Fruit fly (Drosophila melanogaster) whole organism, embryonic: Measurements from ENCODE around the gene HisCl1.

Experiments used
- Aef1 ChIP-seq: fragments of 200-800 bp; sonication (Bioruptor generic); IDR thresholded peaks from 3 replicates; pipeline ENCODE4 v1.3.6; 2022; ENCODE audit warnings: missing biosample characterization, missing genetic modification characterization
- CG10274 ChIP-seq: fragments of 200-800 bp; sonication (Bioruptor generic); optimal IDR thresholded peaks from 3 replicates; lab custom pipeline; 2017; ENCODE audit warnings: missing biosample characterization, mild to moderate bottlenecking, missing genetic modification characterization
- CG10565 ChIP-seq: fragments of 200-800 bp; sonication (Bioruptor generic); optimal IDR thresholded peaks from 3 replicates; lab custom pipeline; 2016; ENCODE audit warnings: missing biosample characterization, mild to moderate bottlenecking, missing genetic modification characterization
- CG11093 ChIP-seq: fragments of 200-800 bp; sonication (Bioruptor generic); IDR thresholded peaks from 3 replicates; pipeline ENCODE4 v1.3.6; 2022; ENCODE audit warnings: missing biosample characterization, missing genetic modification characterization
- CG11695 ChIP-seq: fragments of 200-800 bp; sonication (Bioruptor generic); IDR thresholded peaks from 3 replicates; pipeline ENCODE4 v1.3.6; 2022; ENCODE audit warnings: missing biosample characterization, missing genetic modification characterization
- CG12942 ChIP-seq: fragments of 200-800 bp; sonication (Bioruptor generic); optimal IDR thresholded peaks from 3 replicates; lab custom pipeline; 2016; ENCODE audit warnings: missing biosample characterization, missing genetic modification characterization
- CG15269 ChIP-seq: fragments of 200-800 bp; sonication (Bioruptor generic); optimal IDR thresholded peaks from 2 replicates; lab custom pipeline; 2018; ENCODE audit warnings: missing biosample characterization, mild to moderate bottlenecking, missing genetic modification characterization, moderate library complexity
- CG16813 ChIP-seq: fragments of 200-800 bp; sonication (Bioruptor generic); IDR thresholded peaks from 3 replicates; pipeline ENCODE4 v1.3.6; 2022; ENCODE audit warnings: missing biosample characterization, missing genetic modification characterization; ENCODE audit not compliant: partially characterized antibody
- CG17186 ChIP-seq: fragments of 200-800 bp; sonication (Bioruptor generic); optimal IDR thresholded peaks from 3 replicates; lab custom pipeline; 2017; ENCODE audit warnings: missing biosample characterization, missing genetic modification reagents, missing genetic modification characterization
- CG33557 ChIP-seq: fragments of 200-800 bp; sonication (Bioruptor generic); optimal IDR thresholded peaks from 2 replicates; lab custom pipeline; 2019; ENCODE audit warnings: missing biosample characterization, mild to moderate bottlenecking, missing genetic modification characterization, moderate library complexity
- CG4617 ChIP-seq: fragments of 200-800 bp; sonication (Bioruptor generic); optimal IDR thresholded peaks from 3 replicates; lab custom pipeline; 2016; ENCODE audit warnings: missing biosample characterization, missing genetic modification characterization, borderline replicate concordance
- CG6272 ChIP-seq: fragments of 200-800 bp; sonication (Bioruptor generic); IDR thresholded peaks from 2 replicates; pipeline ENCODE4 v1.3.6; 2022; ENCODE audit warnings: missing biosample characterization, missing genetic modification characterization
- CG6813 ChIP-seq: fragments of 200-800 bp; sonication (Bioruptor generic); optimal IDR thresholded peaks from 2 replicates; lab custom pipeline; 2017; ENCODE audit warnings: missing biosample characterization, missing genetic modification characterization, mild to moderate bottlenecking, moderate library complexity, missing genetic modification reagents
- CG7357 ChIP-seq: fragments of 200-800 bp; sonication (Bioruptor generic); IDR thresholded peaks from 3 replicates; pipeline ENCODE4 v1.3.6; 2022; ENCODE audit warnings: missing biosample characterization, missing genetic modification characterization
- CG7786 ChIP-seq: fragments of 200-800 bp; sonication (Bioruptor generic); optimal IDR thresholded peaks from 2 replicates; lab custom pipeline; 2016; ENCODE audit warnings: missing biosample characterization, missing genetic modification characterization
- CG9609 ChIP-seq: fragments of 200-800 bp; sonication (Bioruptor generic); optimal IDR thresholded peaks from 3 replicates; lab custom pipeline; 2016; ENCODE audit warnings: missing biosample characterization, missing genetic modification characterization
- CrebB ChIP-seq: fragments of 200-800 bp; sonication (Bioruptor generic); optimal IDR thresholded peaks from 3 replicates; lab custom pipeline; 2018; ENCODE audit warnings: missing biosample characterization, mild to moderate bottlenecking, missing genetic modification characterization
- D19B ChIP-seq: fragments of 200-800 bp; sonication (Bioruptor generic); optimal IDR thresholded peaks from 2 replicates; lab custom pipeline; 2017; ENCODE audit warnings: missing biosample characterization, mild to moderate bottlenecking, missing genetic modification characterization
- Eip74EF ChIP-seq, 2 experiments: fragments of 200-800 bp in 1 of 2; fragments of >200 bp in 1 of 2; sonication (Bioruptor generic) in 1 of 2; optimal IDR thresholded peaks; 2 replicates each; lab custom pipeline; 2017 to 2019; ENCODE audit warnings: missing biosample characterization in 2 of 2, missing genetic modification characterization in 2 of 2, mild to moderate bottlenecking in 1 of 2, moderate library complexity in 1 of 2
- Fer2 ChIP-seq: fragments of 200-800 bp; sonication (Bioruptor generic); optimal IDR thresholded peaks from 2 replicates; lab custom pipeline; 2018; ENCODE audit warnings: missing biosample characterization, mild to moderate bottlenecking, missing genetic modification characterization, moderate library complexity
- HHEX ChIP-seq: fragments of 200-800 bp; sonication (Bioruptor generic); optimal IDR thresholded peaks from 3 replicates; lab custom pipeline; 2017; ENCODE audit warnings: missing biosample characterization, mild to moderate bottlenecking, missing genetic modification characterization, missing genetic modification reagents
- HLH4C ChIP-seq: fragments of 200-800 bp; sonication (Bioruptor generic); IDR thresholded peaks from 3 replicates; pipeline ENCODE4 v1.3.6; 2022; ENCODE audit warnings: missing biosample characterization, missing genetic modification characterization; ENCODE audit not compliant: partially characterized antibody
- Lhr ChIP-seq: fragments of 200-800 bp; sonication (Bioruptor generic); optimal IDR thresholded peaks from 3 replicates; lab custom pipeline; 2017; ENCODE audit warnings: mild to moderate bottlenecking, missing biosample characterization, missing genetic modification reagents, missing genetic modification characterization
- MESR4 ChIP-seq: fragments of 200-800 bp; sonication (Bioruptor generic); optimal IDR thresholded peaks from 2 replicates; lab custom pipeline; 2018; ENCODE audit warnings: missing biosample characterization, mild to moderate bottlenecking, missing genetic modification characterization, moderate library complexity
- Sox102F ChIP-seq: fragments of 200-800 bp; sonication (Bioruptor generic); optimal IDR thresholded peaks from 2 replicates; lab custom pipeline; 2018; ENCODE audit warnings: missing biosample characterization, mild to moderate bottlenecking, missing genetic modification characterization, moderate library complexity
- Sry-β ChIP-seq: fragments of 200-800 bp; sonication (Bioruptor generic); optimal IDR thresholded peaks from 2 replicates; lab custom pipeline; 2018; ENCODE audit warnings: missing biosample characterization, mild to moderate bottlenecking, missing genetic modification characterization, moderate library complexity
- Tbp ChIP-seq: fragments of >200 bp; optimal IDR thresholded peaks from 2 replicates; lab custom pipeline; 2018; ENCODE audit warnings: missing biosample characterization, missing genetic modification characterization
- Xbp1 ChIP-seq: fragments of 200-800 bp; sonication (Bioruptor generic); optimal IDR thresholded peaks from 3 replicates; lab custom pipeline; 2016; ENCODE audit warnings: missing biosample characterization, mild to moderate bottlenecking, missing genetic modification characterization
- al ChIP-seq: fragments of 200-800 bp; sonication (Bioruptor generic); IDR thresholded peaks from 2 replicates; pipeline ENCODE4 v1.3.6; 2022; ENCODE audit warnings: missing biosample characterization, missing genetic modification characterization
- ash1 ChIP-seq: fragments of 200-800 bp; sonication (Bioruptor generic); optimal IDR thresholded peaks from 2 replicates; lab custom pipeline; 2018; ENCODE audit warnings: missing biosample characterization, mild to moderate bottlenecking, missing genetic modification characterization
- bigmax ChIP-seq: fragments of 200-800 bp; sonication (Bioruptor generic); optimal IDR thresholded peaks from 2 replicates; lab custom pipeline; 2018; ENCODE audit warnings: missing biosample characterization, mild to moderate bottlenecking, missing genetic modification characterization
- crc ChIP-seq: fragments of 200-800 bp; sonication (Bioruptor generic); optimal IDR thresholded peaks from 2 replicates; lab custom pipeline; 2016; ENCODE audit warnings: missing biosample characterization, missing genetic modification characterization
- disco-r ChIP-seq: fragments of 200-800 bp; sonication (Bioruptor generic); optimal IDR thresholded peaks from 2 replicates; lab custom pipeline; 2016; ENCODE audit warnings: missing biosample characterization, missing genetic modification characterization
- dmrt99B ChIP-seq: fragments of 200-800 bp; sonication (Bioruptor generic); optimal IDR thresholded peaks from 2 replicates; lab custom pipeline; 2018; ENCODE audit warnings: missing biosample characterization, mild to moderate bottlenecking, missing genetic modification characterization, moderate library complexity
- eyg ChIP-seq: fragments of 200-800 bp; sonication (Bioruptor generic); optimal IDR thresholded peaks from 3 replicates; lab custom pipeline; 2016; ENCODE audit warnings: missing biosample characterization, missing genetic modification characterization
- fd64A ChIP-seq: fragments of 200-800 bp; sonication (Bioruptor generic); optimal IDR thresholded peaks from 3 replicates; lab custom pipeline; 2018; ENCODE audit warnings: missing biosample characterization, mild to moderate bottlenecking, missing genetic modification characterization
- gem ChIP-seq: fragments of 200-800 bp; sonication (Bioruptor generic); optimal IDR thresholded peaks from 2 replicates; lab custom pipeline; 2019; ENCODE audit warnings: missing biosample characterization, mild to moderate bottlenecking, missing genetic modification characterization, moderate library complexity
- insv ChIP-seq, 2 experiments: fragments of 200-800 bp; sonication (Bioruptor generic); optimal IDR thresholded peaks; 3 replicates each; lab custom pipeline; 2016 to 2018; ENCODE audit warnings: missing biosample characterization in 2 of 2, missing genetic modification characterization in 2 of 2
- kah ChIP-seq: fragments of 200-800 bp; sonication (Bioruptor generic); optimal IDR thresholded peaks from 2 replicates; lab custom pipeline; 2018; ENCODE audit warnings: missing biosample characterization, mild to moderate bottlenecking, missing genetic modification characterization
- kni ChIP-seq: fragments of 200-800 bp; sonication (Bioruptor generic); optimal IDR thresholded peaks from 3 replicates; lab custom pipeline; 2017; ENCODE audit warnings: mild to moderate bottlenecking, missing biosample characterization, missing genetic modification reagents, missing genetic modification characterization
- lab ChIP-seq: fragments of 200-800 bp; sonication (Bioruptor generic); optimal IDR thresholded peaks from 3 replicates; lab custom pipeline; 2017; ENCODE audit warnings: missing biosample characterization, missing genetic modification characterization, mild to moderate bottlenecking, moderate library complexity, missing genetic modification reagents
- pan ChIP-seq, 4 experiments: fragments of >200 bp in 3 of 4; fragments of 200-800 bp in 1 of 4; sonication (Bioruptor generic) in 1 of 4; optimal IDR thresholded peaks in 3 of 4; IDR thresholded peaks in 1 of 4; 2 replicates each; pipeline versions ENCODE4 v1.3.6 to Lab custom; 2017 to 2022; ENCODE audit warnings: missing biosample characterization in 2 of 4, missing genetic modification characterization in 2 of 4, mixed read lengths in 1 of 4
- salm ChIP-seq: fragments of 200-800 bp; sonication (Bioruptor generic); optimal IDR thresholded peaks from 2 replicates; lab custom pipeline; 2018; ENCODE audit warnings: missing biosample characterization, mild to moderate bottlenecking, missing genetic modification characterization
- so ChIP-seq: fragments of 200-800 bp; sonication (Bioruptor generic); IDR thresholded peaks from 3 replicates; pipeline ENCODE4 v1.3.6; 2022; ENCODE audit warnings: missing biosample characterization, missing genetic modification characterization
- tin ChIP-seq: fragments of 200-800 bp; sonication (Bioruptor generic); optimal IDR thresholded peaks from 3 replicates; lab custom pipeline; 2016; ENCODE audit warnings: missing biosample characterization, missing genetic modification characterization
- twi ChIP-seq: fragments of 200-800 bp; optimal IDR thresholded peaks from 2 replicates; lab custom pipeline; 2019; ENCODE audit warnings: missing biosample characterization, mild to moderate bottlenecking, missing genetic modification characterization, moderate library complexity
- wdn ChIP-seq: fragments of 200-800 bp; sonication (Bioruptor generic); IDR thresholded peaks from 2 replicates; pipeline ENCODE4 v1.3.6; 2022; ENCODE audit warnings: missing biosample characterization, missing genetic modification characterization
- wor ChIP-seq: fragments of 200-800 bp; sonication (Bioruptor generic); IDR thresholded peaks from 2 replicates; pipeline ENCODE4 v1.3.6; 2022; ENCODE audit warnings: missing biosample characterization, missing genetic modification characterization
- z ChIP-seq: fragments of 200-800 bp; sonication (Bioruptor generic); IDR thresholded peaks from 3 replicates; pipeline ENCODE4 v1.3.6; 2022; ENCODE audit warnings: missing biosample characterization, missing genetic modification characterization

The HisCl1 gene

dm6 chr3R:11773999-11774397 lies 13.0 kb upstream of the HisCl1 start (continued):
- TF ChIP-seq kah (GFP tag; lab: Kevin White, UChicago) = no peak
- TF ChIP-seq wor (GFP tag; lab: Robert Waterston, UW) = 0 out of 2 replicates have a peak, but pooled peaks have one; percentile 23
- TF ChIP-seq Xbp1 = peak; percentile 70
- peak; percentile 4 for TF ChIP-seq disco-r (GFP tag; lab: Kevin White, UChicago)
- peak; percentile 18 for TF ChIP-seq D19B (GFP tag; lab: Kevin White, UChicago)
- no peak for TF ChIP-seq CG6272 (GFP tag; lab: Robert Waterston, UW)
- no peak for TF ChIP-seq CG10274 (GFP tag; lab: Kevin White, UChicago)
- no peak for TF ChIP-seq fd64A
- TF ChIP-seq pan (optimal IDR thresholded peaks at IDR 0.05; lab: Kevin White, UChicago) = no peak
- peak in 1 of 2 experiments; percentile 60 for TF ChIP-seq pan (GFP tag; optimal IDR thresholded peaks at IDR 0.05 in 1 of 2, IDR thresholded peaks at IDR 0.05 in 1 of 2)
- peak; percentile 49; the same call in 2 of the 3 replicates for TF ChIP-seq CG11695 (GFP tag; lab: Robert Waterston, UW)
- peak; percentile 59 for TF ChIP-seq tin (GFP tag; lab: Kevin White, UChicago)
- peak in 1 of 2 experiments; percentile 61 for TF ChIP-seq Eip74EF (GFP tag; optimal IDR thresholded peaks at IDR 0.05; lab: Kevin White, UChicago)
- TF ChIP-seq dmrt99B = peak; percentile 86
- peak; percentile 51 for TF ChIP-seq twi (tag; lab: Kevin White, UChicago)
- TF ChIP-seq Sry-β (GFP tag; lab: Kevin White, UChicago) = peak; percentile 17
- TF ChIP-seq CG33557 = peak; percentile 75
- peak; percentile 36 for TF ChIP-seq CG12942
- no peak for TF ChIP-seq z (GFP tag; lab: Robert Waterston, UW)
- no peak for TF ChIP-seq CG17186 (GFP tag; lab: Kevin White, UChicago)
- peak; percentile 45; the same call in 1 of the 3 replicates for TF ChIP-seq Aef1 (GFP tag; lab: Robert Waterston, UW)
- TF ChIP-seq CG7786 (GFP tag; lab: Kevin White, UChicago) = peak; percentile 30
- TF ChIP-seq so = no peak
- no peak for TF ChIP-seq kni (GFP tag; lab: Kevin White, UChicago)
- TF ChIP-seq gem (tag; lab: Kevin White, UChicago) = peak; percentile 92
- TF ChIP-seq eyg (GFP tag; lab: Kevin White, UChicago) = no peak
- no peak; the same call in 1 of the 2 replicates for TF ChIP-seq al
- peak; percentile 22 for TF ChIP-seq CrebB (tag; lab: Kevin White, UChicago)
- no peak for TF ChIP-seq salm
- TF ChIP-seq CG6813 (GFP tag; lab: Kevin White, UChicago) = no peak
- TF ChIP-seq CG4617 (GFP tag; lab: Kevin White, UChicago) = peak; percentile 21
- TF ChIP-seq CG11093 (GFP tag; lab: Robert Waterston, UW) = no peak
- TF ChIP-seq CG9609 (GFP tag; lab: Kevin White, UChicago) = no peak
- no peak for TF ChIP-seq crc
- TF ChIP-seq CG10565 (GFP tag; lab: Kevin White, UChicago) = no peak
- no peak for TF ChIP-seq Lhr
- no peak for TF ChIP-seq wdn (GFP tag; lab: Robert Waterston, UW)
- 0 out of 3 replicates have a peak, but pooled peaks have one; percentile 18 for TF ChIP-seq CG7357 (GFP tag; lab: Robert Waterston, UW)
- TF ChIP-seq lab (GFP tag; lab: Kevin White, UChicago) = peak; percentile 84
- TF ChIP-seq CG16813 = no peak
- TF ChIP-seq HLH4C = no peak
- no peak for TF ChIP-seq ash1
- peak; percentile 80 for TF ChIP-seq CG15269 (tag; lab: Kevin White, UChicago)
- peak in 1 of 2 experiments; percentile 26 for TF ChIP-seq insv (GFP tag; optimal IDR thresholded peaks at IDR 0.05; lab: Kevin White, UChicago)
- peak; percentile 55 for TF ChIP-seq HHEX
- peak; percentile 59 for TF ChIP-seq Fer2 (tag; lab: Kevin White, UChicago)
- TF ChIP-seq MESR4 (GFP tag; lab: Kevin White, UChicago) = no peak
- no peak for TF ChIP-seq bigmax (GFP tag; lab: Kevin White, UChicago)
- TF ChIP-seq Tbp (GFP tag; lab: Kevin White, UChicago) = no peak
- TF ChIP-seq Sox102F = peak; percentile 74
